Worm (Caenorhabditis elegans) whole organism, L1 larva: ENCODE data around the gene F11C1.1.
A peak's percentile ranks its signal among the peaks of the same experiment; 100 is the strongest.

Source experiments
- C04F5.9 ChIP-seq: sonication (generic microtip); optimal IDR thresholded peaks from 2 replicates; lab custom pipeline; 2016; ENCODE audit warnings: missing genetic modification characterization, missing compliant biosample characterization
- C16A3.4 ChIP-seq: fragments of 150-350 bp; optimal IDR thresholded peaks from 2 replicates; lab custom pipeline; 2014; ENCODE audit warnings: missing biosample characterization, missing genetic modification characterization
- F16B12.6 ChIP-seq: fragments of 150-350 bp; optimal IDR thresholded peaks from 2 replicates; lab custom pipeline; 2014; ENCODE audit warnings: missing biosample characterization, missing genetic modification characterization
- Y116A8C.19 ChIP-seq: sonication (generic microtip); optimal IDR thresholded peaks from 2 replicates; lab custom pipeline; 2016; ENCODE audit warnings: missing compliant biosample characterization, missing genetic modification characterization, borderline replicate concordance
- aha-1 ChIP-seq: fragments of 150-350 bp; optimal IDR thresholded peaks from 2 replicates; lab custom pipeline; 2014; ENCODE audit warnings: missing biosample characterization, missing genetic modification characterization
- alr-1 ChIP-seq: fragments of 200-800 bp; sonication (Bioruptor generic); optimal IDR thresholded peaks from 2 replicates; lab custom pipeline; 2018; ENCODE audit warnings: borderline replicate concordance, mild to moderate bottlenecking, missing genetic modification characterization, missing compliant biosample characterization
- aly-2 ChIP-seq: fragments of 150-350 bp; optimal IDR thresholded peaks from 2 replicates; lab custom pipeline; 2014; ENCODE audit warnings: missing biosample characterization, missing genetic modification characterization
- ama-1 ChIP-seq: fragments of 150-350 bp; optimal IDR thresholded peaks from 2 replicates; lab custom pipeline; 2014
- blmp-1 ChIP-seq: fragments of 150-350 bp; optimal IDR thresholded peaks from 2 replicates; lab custom pipeline; 2014; ENCODE audit warnings: missing biosample characterization, missing genetic modification characterization
- ceh-63 ChIP-seq: fragments of 200-800 bp; sonication (Bioruptor generic); optimal IDR thresholded peaks from 2 replicates; lab custom pipeline; 2018; ENCODE audit warnings: mild to moderate bottlenecking, missing genetic modification characterization, missing compliant biosample characterization
- ceh-8 ChIP-seq: fragments of 200-800 bp; sonication (Bioruptor generic); optimal IDR thresholded peaks from 2 replicates; lab custom pipeline; 2018; ENCODE audit warnings: mild to moderate bottlenecking, missing genetic modification characterization, moderate library complexity, missing compliant biosample characterization
- dpl-1 ChIP-seq, 3 experiments: fragments of 150-350 bp in 2 of 3; sonication (generic microtip) in 1 of 3; optimal IDR thresholded peaks; 2 replicates each; lab custom pipeline; 2014 to 2017; ENCODE audit warnings: missing biosample characterization in 3 of 3, missing genetic modification characterization in 3 of 3, missing genetic modification reagents in 3 of 3
- efl-1 ChIP-seq, 4 experiments: fragments of 150-350 bp; optimal IDR thresholded peaks in 3 of 4; peaks in 1 of 4; 1 replicate in 1 of 4; 2 replicates in 3 of 4; lab custom pipeline; 2014; ENCODE audit warnings: missing biosample characterization in 2 of 4, missing genetic modification characterization in 2 of 4, missing genetic modification reagents in 2 of 4
- efl-3 ChIP-seq: fragments of 200-800 bp; sonication (Bioruptor generic); optimal IDR thresholded peaks from 2 replicates; lab custom pipeline; 2018; ENCODE audit warnings: mild to moderate bottlenecking, missing genetic modification characterization, missing compliant biosample characterization
- elt-3 ChIP-seq, 6 experiments: fragments of 150-350 bp in 1 of 6; sonication (generic microtip); optimal IDR thresholded peaks; 2 replicates each; lab custom pipeline; 2017 to 2018; ENCODE audit warnings: missing biosample characterization in 6 of 6, missing genetic modification characterization in 6 of 6, inconsistent platforms in 1 of 6
- ets-5 ChIP-seq: fragments of 200-800 bp; sonication (Bioruptor generic); IDR thresholded peaks from 2 replicates; pipeline ENCODE4 v1.3.6; 2022; ENCODE audit warnings: missing genetic modification characterization, missing compliant biosample characterization
- fkh-4 ChIP-seq: sonication (generic microtip); optimal IDR thresholded peaks from 2 replicates; lab custom pipeline; 2016; ENCODE audit warnings: missing compliant biosample characterization, missing genetic modification characterization, borderline replicate concordance
- fkh-8 ChIP-seq: sonication (generic microtip); optimal IDR thresholded peaks from 2 replicates; lab custom pipeline; 2016; ENCODE audit warnings: mild to moderate bottlenecking, missing genetic modification characterization, missing compliant biosample characterization
- grh-1 ChIP-seq: fragments of 200-800 bp; sonication (Bioruptor generic); IDR thresholded peaks from 2 replicates; pipeline ENCODE4 v1.3.6; 2022; ENCODE audit warnings: missing genetic modification reagents, missing genetic modification characterization, missing compliant biosample characterization
- hlh-4 ChIP-seq: sonication (generic microtip); optimal IDR thresholded peaks from 2 replicates; lab custom pipeline; 2016; ENCODE audit warnings: mild to moderate bottlenecking, missing genetic modification characterization, missing compliant biosample characterization
- hpl-2 ChIP-seq: fragments of 150-350 bp; optimal IDR thresholded peaks from 2 replicates; lab custom pipeline; 2014; ENCODE audit warnings: missing biosample characterization, missing genetic modification reagents, missing genetic modification characterization
- lin-14 ChIP-seq: fragments of 200-800 bp; sonication (Bioruptor generic); optimal IDR thresholded peaks from 2 replicates; lab custom pipeline; 2018; ENCODE audit warnings: mild to moderate bottlenecking, missing genetic modification characterization, moderate library complexity, missing compliant biosample characterization
- lin-15B ChIP-seq: fragments of 150-350 bp; sonication (generic microtip); optimal IDR thresholded peaks from 3 replicates; lab custom pipeline; 2014; ENCODE audit warnings: missing biosample characterization, missing genetic modification characterization
- lir-3 ChIP-seq: sonication (generic microtip); optimal IDR thresholded peaks from 2 replicates; lab custom pipeline; 2016; ENCODE audit warnings: mild to moderate bottlenecking, missing genetic modification characterization, moderate library complexity, missing compliant biosample characterization; ENCODE audit not compliant: poor library complexity
- mdl-1 ChIP-seq, 2 experiments: fragments of 150-350 bp; optimal IDR thresholded peaks; 2 replicates each; lab custom pipeline; 2014 to 2017; ENCODE audit warnings: missing biosample characterization in 2 of 2, missing genetic modification characterization in 2 of 2, inconsistent platforms in 1 of 2
- nhr-28 ChIP-seq: fragments of 150-350 bp; optimal IDR thresholded peaks from 2 replicates; lab custom pipeline; 2014; ENCODE audit warnings: missing biosample characterization, missing genetic modification characterization
- nhr-47 ChIP-seq: sonication (generic microtip); optimal IDR thresholded peaks from 2 replicates; lab custom pipeline; 2016; ENCODE audit warnings: mild to moderate bottlenecking, missing genetic modification characterization, moderate library complexity, missing compliant biosample characterization
- nhr-77 ChIP-seq: fragments of 150-350 bp; optimal IDR thresholded peaks from 2 replicates; lab custom pipeline; 2014; ENCODE audit warnings: missing biosample characterization, missing genetic modification characterization
- nhr-85 ChIP-seq: sonication (generic microtip); peaks from one replicate; lab custom pipeline; 2016; ENCODE audit warnings: missing genetic modification characterization, inconsistent platforms, missing compliant biosample characterization
- nhr-90 ChIP-seq: sonication (generic microtip); optimal IDR thresholded peaks from 2 replicates; lab custom pipeline; 2016; ENCODE audit warnings: mild to moderate bottlenecking, missing genetic modification characterization, missing compliant biosample characterization; ENCODE audit not compliant: poor library complexity
- pag-3 ChIP-seq: sonication (generic microtip); optimal IDR thresholded peaks from 2 replicates; lab custom pipeline; 2017; ENCODE audit warnings: missing genetic modification characterization, mild to moderate bottlenecking, missing compliant biosample characterization, antibody characterized with exemption, borderline replicate concordance; ENCODE audit not compliant: insufficient read depth
- pax-3 ChIP-seq: fragments of 200-800 bp; sonication (Bioruptor generic); optimal IDR thresholded peaks from 2 replicates; lab custom pipeline; 2018; ENCODE audit warnings: mild to moderate bottlenecking, missing genetic modification characterization, moderate library complexity, missing compliant biosample characterization
- rnt-1 ChIP-seq: sonication (generic microtip); optimal IDR thresholded peaks from 2 replicates; lab custom pipeline; 2016; ENCODE audit warnings: mild to moderate bottlenecking, missing genetic modification characterization, moderate library complexity, missing compliant biosample characterization
- skn-1 ChIP-seq: fragments of 150-350 bp; optimal IDR thresholded peaks from 2 replicates; lab custom pipeline; 2014; ENCODE audit warnings: missing biosample characterization, missing genetic modification characterization
- snpc-4 ChIP-seq: fragments of 150-350 bp; optimal IDR thresholded peaks from 2 replicates; lab custom pipeline; 2014; ENCODE audit warnings: missing biosample characterization, missing genetic modification characterization
- snu-23 ChIP-seq: sonication (generic microtip); optimal IDR thresholded peaks from 2 replicates; lab custom pipeline; 2016; ENCODE audit warnings: missing genetic modification characterization, missing compliant biosample characterization
- sox-4 ChIP-seq: sonication (generic microtip); optimal IDR thresholded peaks from 2 replicates; lab custom pipeline; 2016; ENCODE audit warnings: missing genetic modification characterization, missing compliant biosample characterization
- sptf-1 ChIP-seq: fragments of 150-350 bp; optimal IDR thresholded peaks from 2 replicates; lab custom pipeline; 2014; ENCODE audit warnings: missing biosample characterization, missing genetic modification characterization
- tlp-1 ChIP-seq: fragments of 150-350 bp; optimal IDR thresholded peaks from 2 replicates; lab custom pipeline; 2014; ENCODE audit warnings: missing biosample characterization, missing genetic modification characterization
- unc-130 ChIP-seq: fragments of 150-350 bp; optimal IDR thresholded peaks from 2 replicates; lab custom pipeline; 2017; ENCODE audit warnings: missing biosample characterization, missing genetic modification characterization, inconsistent platforms
- unc-30 ChIP-seq: sonication (generic microtip); optimal IDR thresholded peaks from 2 replicates; lab custom pipeline; 2017; ENCODE audit warnings: missing biosample characterization, missing genetic modification characterization
- unc-62 ChIP-seq: fragments of 150-350 bp; optimal IDR thresholded peaks from 2 replicates; lab custom pipeline; 2014; ENCODE audit warnings: missing biosample characterization, missing genetic modification reagents, missing genetic modification characterization
- unc-86 ChIP-seq: sonication (generic microtip); optimal IDR thresholded peaks from 2 replicates; lab custom pipeline; 2016; ENCODE audit warnings: missing genetic modification characterization, missing compliant biosample characterization
- zip-4 ChIP-seq: fragments of 200-800 bp; sonication (Bioruptor generic); optimal IDR thresholded peaks from 2 replicates; lab custom pipeline; 2018; ENCODE audit warnings: mild to moderate bottlenecking, missing genetic modification characterization, moderate library complexity, missing compliant biosample characterization
- ztf-11 ChIP-seq, 2 experiments: sonication (generic microtip); optimal IDR thresholded peaks; 2 replicates each; lab custom pipeline; 2016 to 2017; ENCODE audit warnings: missing genetic modification characterization in 2 of 2, missing biosample characterization in 1 of 2, missing compliant biosample characterization in 1 of 2
- ztf-4 ChIP-seq: fragments of 150-350 bp; optimal IDR thresholded peaks from 2 replicates; lab custom pipeline; 2014; ENCODE audit warnings: missing biosample characterization, missing genetic modification characterization

Gene F11C1.1

ce11 chrX:13007857-13008813 lies 17.8 kb upstream of the F11C1.1 start, which contains the start of gene nhr-25 (continued):
- no peak for TF ChIP-seq dpl-1 (GFP tag; optimal IDR thresholded peaks at IDR 0.05; lab: Kevin White, UChicago)
- peak; percentile 43 for TF ChIP-seq nhr-47 (tag; lab: Kevin White, UChicago)
- TF ChIP-seq hlh-4 (tag; lab: Kevin White, UChicago) = no peak
- TF ChIP-seq ztf-4 (tag; lab: Kevin White, UChicago) = no peak
- TF ChIP-seq nhr-85 (tag; lab: Kevin White, UChicago) = peak; percentile 96
- no peak for TF ChIP-seq fkh-4 (tag; lab: Kevin White, UChicago)
- no peak for TF ChIP-seq ama-1 (lab: Kevin White, UChicago)
- TF ChIP-seq ceh-8 = no peak
- no peak for TF ChIP-seq pax-3 (tag; lab: Kevin White, UChicago)
- no peak for TF ChIP-seq C04F5.9
- TF ChIP-seq aly-2 (tag; lab: Kevin White, UChicago) = no peak
- TF ChIP-seq unc-130 (tag; lab: Kevin White, UChicago) = no peak
- TF ChIP-seq C16A3.4 = no peak
- no peak for TF ChIP-seq unc-62
- no peak for TF ChIP-seq skn-1
- TF ChIP-seq aha-1 = no peak
- TF ChIP-seq zip-4 (GFP tag; lab: Kevin White, UChicago) = no peak
- peak; percentile 63 for TF ChIP-seq snu-23
- no peak for TF ChIP-seq nhr-77 (tag; lab: Kevin White, UChicago)
- TF ChIP-seq tlp-1 (tag; lab: Kevin White, UChicago) = no peak
- TF ChIP-seq sox-4 (tag; lab: Kevin White, UChicago) = no peak
- TF ChIP-seq unc-30 (tag; lab: Kevin White, UChicago) = no peak
- no peak for TF ChIP-seq snpc-4
- no peak for TF ChIP-seq sptf-1 (tag; lab: Kevin White, UChicago)
- peak; percentile 55 for TF ChIP-seq nhr-90
- TF ChIP-seq grh-1 (GFP tag; lab: Robert Waterston, UW) = peak; percentile 68
- TF ChIP-seq ztf-11 (tag; optimal IDR thresholded peaks at IDR 0.05; lab: Kevin White, UChicago) = no peak
- no peak for TF ChIP-seq ceh-63
- TF ChIP-seq lin-15B (tag; lab: Kevin White, UChicago) = no peak
- TF ChIP-seq F16B12.6 = no peak
- TF ChIP-seq blmp-1 (tag; lab: Kevin White, UChicago) = peak; percentile 88
- no peak for TF ChIP-seq hpl-2 (GFP tag; lab: Kevin White, UChicago)
- no peak for TF ChIP-seq efl-1 (optimal IDR thresholded peaks at IDR 0.05; lab: Kevin White, UChicago)
- peak in 1 of 2 experiments; percentile 51 for TF ChIP-seq efl-1 (GFP tag; optimal IDR thresholded peaks at IDR 0.05 in 1 of 2; lab: Kevin White, UChicago)
- TF ChIP-seq nhr-28 = no peak

- peak in 1 of 6 experiments; percentile 41 for TF ChIP-seq elt-3 (tag; optimal IDR thresholded peaks at IDR 0.05; lab: Kevin White, UChicago)
- TF ChIP-seq F16B12.6 = no peak
- TF ChIP-seq pag-3 = no peak
- TF ChIP-seq grh-1 (GFP tag; lab: Robert Waterston, UW) = peak; percentile 4; the same call in 1 of the 2 replicates
- peak; percentile 59 for TF ChIP-seq blmp-1 (tag; lab: Kevin White, UChicago)
- no peak for TF ChIP-seq rnt-1 (tag; lab: Kevin White, UChicago)
- TF ChIP-seq ama-1 (lab: Kevin White, UChicago) = no peak
Measured at ce11 chrX:13006734-13007133, 16.4 kb upstream of the F11C1.1 start.

ce11 chrX:13006328-13006727 lies 15.9 kb upstream of the F11C1.1 start:
- no peak for TF ChIP-seq pag-3
- TF ChIP-seq mdl-1 (tag; optimal IDR thresholded peaks at IDR 0.05; lab: Kevin White, UChicago) = peak in 1 of 2 experiments; percentile 22
- TF ChIP-seq lir-3 (tag; lab: Kevin White, UChicago) = no peak
- TF ChIP-seq unc-30 (tag; lab: Kevin White, UChicago) = no peak
- TF ChIP-seq Y116A8C.19 (tag; lab: Kevin White, UChicago) = no peak
- TF ChIP-seq unc-86 = no peak
- TF ChIP-seq alr-1 (tag; lab: Kevin White, UChicago) = no peak
- no peak for TF ChIP-seq ets-5 (GFP tag; lab: Robert Waterston, UW)
- TF ChIP-seq efl-3 = no peak
- TF ChIP-seq nhr-77 (tag; lab: Kevin White, UChicago) = no peak
- no peak for TF ChIP-seq nhr-28
- peak; percentile 42 for TF ChIP-seq snu-23
- no peak for TF ChIP-seq zip-4 (GFP tag; lab: Kevin White, UChicago)
- TF ChIP-seq blmp-1 (tag; lab: Kevin White, UChicago) = peak; percentile 71
- peak; percentile 11 for TF ChIP-seq nhr-90
- peak; percentile 14; the same call in 1 of the 2 replicates for TF ChIP-seq grh-1 (GFP tag; lab: Robert Waterston, UW)
- TF ChIP-seq rnt-1 (tag; lab: Kevin White, UChicago) = no peak
- TF ChIP-seq nhr-85 (tag; lab: Kevin White, UChicago) = peak; percentile 89
- peak; percentile 55 for TF ChIP-seq lin-14 (GFP tag; lab: Kevin White, UChicago)
- TF ChIP-seq fkh-8 (tag; lab: Kevin White, UChicago) = no peak
- no peak for TF ChIP-seq ztf-11 (tag; optimal IDR thresholded peaks at IDR 0.05; lab: Kevin White, UChicago)
